Worm (Caenorhabditis elegans): ENCODE data around the gene ZK131.11.

- TF ChIP-seq T22C8.4 (GFP tag; IDR thresholded peaks at IDR 0.05) (no peak), ztf-29 (GFP tag; IDR thresholded peaks at IDR 0.05) (no peak), tab-1 (GFP tag; IDR thresholded peaks at IDR 0.05) (no peak)
These were observed 41.5 kb downstream of the ZK131.11 start, which contains the start of gene F08G2.5 for ce11 chrII:13833505-13833904.

All from whole organism, midembryonic.